Worm (Caenorhabditis elegans) whole organism, young adult: Measurements from ENCODE around the gene K06A4.10.

Experiments used
- F10E7.11 ChIP-seq: sonication (generic microtip); optimal IDR thresholded peaks from 2 replicates; lab custom pipeline; 2017; ENCODE audit warnings: mild to moderate bottlenecking, missing genetic modification characterization, moderate library complexity, missing compliant biosample characterization
- F22D6.2 ChIP-seq: sonication (generic microtip); optimal IDR thresholded peaks from 2 replicates; lab custom pipeline; 2016; ENCODE audit warnings: mild to moderate bottlenecking, missing genetic modification characterization, missing compliant biosample characterization
- F52B5.7 ChIP-seq: sonication (generic microtip); optimal IDR thresholded peaks from 2 replicates; lab custom pipeline; 2016; ENCODE audit warnings: mild to moderate bottlenecking, missing genetic modification characterization, missing compliant biosample characterization
- T07F8.4 ChIP-seq: sonication (generic microtip); optimal IDR thresholded peaks from 2 replicates; lab custom pipeline; 2016; ENCODE audit warnings: mild to moderate bottlenecking, missing genetic modification characterization, moderate library complexity, missing compliant biosample characterization
- T26A5.8 ChIP-seq: sonication (generic microtip); optimal IDR thresholded peaks from 2 replicates; lab custom pipeline; 2016; ENCODE audit warnings: missing genetic modification characterization, missing compliant biosample characterization
- Y53F4B.3 ChIP-seq: fragments of 200-800 bp; sonication (Bioruptor generic); IDR thresholded peaks from 2 replicates; pipeline ENCODE4 v1.3.6; 2022; ENCODE audit warnings: missing genetic modification reagents, missing genetic modification characterization, missing compliant biosample characterization
- Y56A3A.18 ChIP-seq: fragments of 200-800 bp; sonication (Bioruptor generic); IDR thresholded peaks from 2 replicates; pipeline ENCODE4 v1.3.6; 2022; ENCODE audit warnings: missing genetic modification reagents, missing genetic modification characterization, missing compliant biosample characterization
- Y79H2A.3 ChIP-seq: fragments of 200-800 bp; sonication (Bioruptor generic); conservative IDR thresholded peaks from 2 replicates; pipeline ENCODE4 v1.3.6; 2022; ENCODE audit warnings: missing genetic modification reagents, missing genetic modification characterization, missing compliant biosample characterization
- Y95B8A.8 ChIP-seq: fragments of 200-800 bp; sonication (Bioruptor generic); IDR thresholded peaks from 2 replicates; pipeline ENCODE4 v1.3.6; 2022; ENCODE audit warnings: missing genetic modification reagents, missing genetic modification characterization, missing compliant biosample characterization
- attf-3 ChIP-seq: fragments of 200-800 bp; sonication (Bioruptor generic); conservative IDR thresholded peaks from 2 replicates; pipeline ENCODE4 v1.3.6; 2022; ENCODE audit warnings: missing genetic modification reagents, missing genetic modification characterization, missing compliant biosample characterization
- attf-5 ChIP-seq: fragments of 200-800 bp; sonication (Bioruptor generic); optimal IDR thresholded peaks from 2 replicates; lab custom pipeline; 2018; ENCODE audit warnings: mild to moderate bottlenecking, missing genetic modification characterization, missing compliant biosample characterization
- attf-6 ChIP-seq: fragments of 200-800 bp; sonication (Bioruptor generic); IDR thresholded peaks from 2 replicates; pipeline ENCODE4 v1.3.6; 2022; ENCODE audit warnings: missing genetic modification reagents, missing genetic modification characterization, missing compliant biosample characterization
- bed-1 ChIP-seq: fragments of 200-800 bp; sonication (Bioruptor generic); IDR thresholded peaks from 2 replicates; pipeline ENCODE4 v1.3.6; 2022; ENCODE audit warnings: missing genetic modification reagents, missing genetic modification characterization, missing compliant biosample characterization
- ccch-3 ChIP-seq: fragments of 200-800 bp; sonication (Bioruptor generic); optimal IDR thresholded peaks from 2 replicates; lab custom pipeline; 2018; ENCODE audit warnings: mild to moderate bottlenecking, missing genetic modification characterization, missing compliant biosample characterization
- cebp-1 ChIP-seq, 2 experiments: fragments of 200-800 bp in 1 of 2; sonication (Bioruptor generic) in 1 of 2; sonication (generic microtip) in 1 of 2; IDR thresholded peaks in 1 of 2; optimal IDR thresholded peaks in 1 of 2; 2 replicates each; pipeline versions ENCODE4 v1.3.6 to Lab custom; 2017 to 2022; ENCODE audit warnings: missing compliant biosample characterization in 2 of 2, missing genetic modification characterization in 2 of 2, mild to moderate bottlenecking in 1 of 2, missing genetic modification reagents in 1 of 2, moderate library complexity in 1 of 2
- ceh-79 ChIP-seq: sonication (generic microtip); optimal IDR thresholded peaks from 2 replicates; lab custom pipeline; 2017; ENCODE audit warnings: mild to moderate bottlenecking, missing genetic modification characterization, missing compliant biosample characterization
- ceh-91 ChIP-seq: fragments of 200-800 bp; sonication (Bioruptor generic); IDR thresholded peaks from 2 replicates; pipeline ENCODE4 v1.3.6; 2022; ENCODE audit warnings: missing genetic modification reagents, missing genetic modification characterization, missing compliant biosample characterization
- ekl-4 ChIP-seq: fragments of 200-800 bp; sonication (Bioruptor generic); IDR thresholded peaks from 2 replicates; pipeline ENCODE4 v1.3.6; 2022; ENCODE audit warnings: missing genetic modification reagents, missing genetic modification characterization, missing compliant biosample characterization
- ets-4 ChIP-seq: fragments of 200-800 bp; sonication (Bioruptor generic); optimal IDR thresholded peaks from 2 replicates; lab custom pipeline; 2018; ENCODE audit warnings: mild to moderate bottlenecking, missing genetic modification characterization, missing compliant biosample characterization
- him-1 ChIP-seq: sonication (generic microtip); optimal IDR thresholded peaks from 2 replicates; lab custom pipeline; 2016; ENCODE audit warnings: missing genotype, missing genetic modification reagents, missing genetic modification characterization, missing compliant biosample characterization
- hmg-20 ChIP-seq: fragments of 200-800 bp; sonication (Bioruptor generic); IDR thresholded peaks from 2 replicates; pipeline ENCODE4 v1.3.6; 2022; ENCODE audit warnings: missing genetic modification reagents, missing genetic modification characterization, missing compliant biosample characterization
- lag-1 ChIP-seq: fragments of 200-800 bp; sonication (Bioruptor generic); IDR thresholded peaks from 2 replicates; pipeline ENCODE4 v1.3.6; 2022; ENCODE audit warnings: missing genetic modification reagents, missing genetic modification characterization, missing compliant biosample characterization
- mxl-1 ChIP-seq: sonication (generic microtip); optimal IDR thresholded peaks from 2 replicates; lab custom pipeline; 2016; ENCODE audit warnings: missing genetic modification characterization, missing compliant biosample characterization
- nfya-2 ChIP-seq: fragments of 200-800 bp; sonication (Bioruptor generic); IDR thresholded peaks from 2 replicates; pipeline ENCODE4 v1.3.6; 2022; ENCODE audit warnings: missing genetic modification reagents, missing genetic modification characterization, missing compliant biosample characterization
- nfyb-1 ChIP-seq: fragments of 200-800 bp; sonication (Bioruptor generic); IDR thresholded peaks from 2 replicates; pipeline ENCODE4 v1.3.6; 2022; ENCODE audit warnings: missing genetic modification reagents, missing genetic modification characterization, missing compliant biosample characterization
- nhr-120 ChIP-seq: fragments of 200-800 bp; sonication (Bioruptor generic); IDR thresholded peaks from 2 replicates; pipeline ENCODE4 v1.3.6; 2022; ENCODE audit warnings: missing genetic modification characterization, missing compliant biosample characterization
- nhr-179 ChIP-seq: sonication (generic microtip); optimal IDR thresholded peaks from 2 replicates; lab custom pipeline; 2016; ENCODE audit warnings: mild to moderate bottlenecking, missing genetic modification characterization, missing compliant biosample characterization
- nhr-80 ChIP-seq: sonication (generic microtip); optimal IDR thresholded peaks from 2 replicates; lab custom pipeline; 2016; ENCODE audit warnings: missing genetic modification characterization, missing compliant biosample characterization
- pbrm-1 ChIP-seq: fragments of 200-800 bp; sonication (Bioruptor generic); IDR thresholded peaks from 2 replicates; pipeline ENCODE4 v1.3.6; 2022; ENCODE audit warnings: missing genetic modification reagents, missing genetic modification characterization, missing compliant biosample characterization
- rcor-1 ChIP-seq: fragments of 200-800 bp; sonication (Bioruptor generic); IDR thresholded peaks from 2 replicates; pipeline ENCODE4 v1.3.6; 2022; ENCODE audit warnings: missing genetic modification reagents, missing genetic modification characterization, missing compliant biosample characterization
- rpc-1 ChIP-seq, 2 experiments: fragments of 150-350 bp in 1 of 2; sonication (generic microtip) in 1 of 2; optimal IDR thresholded peaks; 2 replicates each; lab custom pipeline; 2014 to 2018; ENCODE audit warnings: missing biosample characterization in 1 of 2, missing genetic modification characterization in 1 of 2, missing genetic modification reagents in 1 of 2, missing genotype in 1 of 2
- snpc-1.1 ChIP-seq: sonication (generic microtip); optimal IDR thresholded peaks from 2 replicates; lab custom pipeline; 2017; ENCODE audit warnings: missing genetic modification characterization, mild to moderate bottlenecking, missing compliant biosample characterization, antibody characterized with exemption, moderate library complexity, missing genotype, missing genetic modification reagents; ENCODE audit not compliant: insufficient read depth
- somi-1 ChIP-seq: fragments of 200-800 bp; sonication (Bioruptor generic); optimal IDR thresholded peaks from 2 replicates; lab custom pipeline; 2018; ENCODE audit warnings: mild to moderate bottlenecking, missing genetic modification characterization, missing compliant biosample characterization
- tbx-9 ChIP-seq: sonication (generic microtip); optimal IDR thresholded peaks from 2 replicates; lab custom pipeline; 2016; ENCODE audit warnings: borderline replicate concordance, missing genetic modification characterization, inconsistent platforms, missing compliant biosample characterization
- zim-3 ChIP-seq: sonication (generic microtip); optimal IDR thresholded peaks from 2 replicates; lab custom pipeline; 2017; ENCODE audit warnings: mild to moderate bottlenecking, missing genetic modification characterization, moderate library complexity, missing compliant biosample characterization
- ztf-25 ChIP-seq: fragments of 200-800 bp; sonication (Bioruptor generic); IDR thresholded peaks from 2 replicates; pipeline ENCODE4 v1.3.6; 2022; ENCODE audit warnings: missing genetic modification reagents, missing genetic modification characterization, missing compliant biosample characterization
- ztf-3 ChIP-seq: fragments of 200-800 bp; sonication (Bioruptor generic); optimal IDR thresholded peaks from 2 replicates; lab custom pipeline; 2018; ENCODE audit warnings: mild to moderate bottlenecking, missing genetic modification characterization, missing compliant biosample characterization
- ztf-6 ChIP-seq: fragments of 200-800 bp; sonication (Bioruptor generic); IDR thresholded peaks from 2 replicates; pipeline ENCODE4 v1.3.6; 2022; ENCODE audit warnings: missing genetic modification reagents, missing genetic modification characterization, missing compliant biosample characterization

Gene K06A4.10

ce11 chrV:9503152-9503817 is 13.7 kb upstream of the K06A4.10 start (continued):
- TF ChIP-seq snpc-1.1 (tag; lab: Kevin White, UChicago) (peak; percentile 88), F22D6.2 (peak; percentile 30), attf-5 (GFP tag; lab: Kevin White, UChicago) (peak; percentile 24), F52B5.7 (tag; lab: Kevin White, UChicago) (peak; percentile 43), ceh-91 (no peak), pbrm-1 (GFP tag; lab: Robert Waterston, UW) (peak; percentile 44; the same call in 1 of the 2 replicates), ztf-6 (GFP tag; lab: Robert Waterston, UW) (no peak), ets-4 (GFP tag; lab: Kevin White, UChicago) (peak; percentile 35), nhr-120 (GFP tag; lab: Robert Waterston, UW) (peak; percentile 92; the same call in 1 of the 2 replicates), bed-1 (GFP tag; lab: Robert Waterston, UW) (peak; percentile 64; the same call in 1 of the 2 replicates), ztf-25 (GFP tag; lab: Robert Waterston, UW) (0 out of 2 replicates have a peak, but pooled peaks have one; percentile 22), F10E7.11 (tag; lab: Kevin White, UChicago) (no peak), somi-1 (GFP tag; lab: Kevin White, UChicago) (peak; percentile 40)

DNA sequence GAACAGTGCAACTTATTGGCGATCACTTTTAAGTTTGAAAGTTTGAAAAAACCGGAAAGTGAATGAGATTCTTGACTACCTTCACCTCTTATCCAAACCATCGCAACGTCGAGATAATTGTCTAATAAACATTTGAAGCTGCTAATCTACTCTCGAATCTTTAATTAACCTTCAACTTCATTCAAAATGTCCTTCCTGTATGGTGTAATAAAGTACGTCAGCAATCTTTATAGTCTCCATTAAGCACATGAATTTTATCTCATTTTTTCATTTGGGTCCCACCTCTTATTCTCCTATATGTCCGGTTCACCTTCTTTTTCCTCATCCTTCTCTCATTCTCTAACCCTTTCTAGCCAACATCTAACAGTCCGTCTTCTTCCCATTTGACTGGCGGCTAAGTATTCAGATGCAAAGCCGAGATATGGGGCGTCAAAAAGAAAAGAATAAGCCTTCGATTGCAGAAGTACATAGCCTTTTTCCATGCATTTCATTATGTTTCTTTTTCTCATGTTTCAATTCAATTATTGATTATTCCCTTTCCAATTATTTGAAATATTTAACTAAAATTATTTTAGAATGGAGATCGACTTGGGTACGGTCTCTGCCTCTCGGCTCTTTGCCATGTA is 11.3 kb upstream of the K06A4.10 start, which contains the start of gene swt-5:
swt-5 (plus strand) TSS at position 576 of the 626 bp plus-strand sequence.
- TF ChIP-seq ceh-79 (no peak), ekl-4 (no peak), ztf-3 (GFP tag; lab: Kevin White, UChicago) (no peak), Y56A3A.18 (GFP tag; lab: Robert Waterston, UW) (no peak), cebp-1 (GFP tag; IDR thresholded peaks at IDR 0.05; lab: Robert Waterston, UW) (no peak), cebp-1 (tag; optimal IDR thresholded peaks at IDR 0.05; lab: Kevin White, UChicago) (no peak), nfyb-1 (GFP tag; lab: Robert Waterston, UW) (no peak), him-1 (no peak), nhr-179 (tag; lab: Kevin White, UChicago) (no peak), T07F8.4 (tag; lab: Kevin White, UChicago) (no peak)

- TF ChIP-seq attf-3 (GFP tag; lab: Robert Waterston, UW) (no peak), hmg-20 (GFP tag; lab: Robert Waterston, UW) (no peak), nhr-80 (tag; lab: Kevin White, UChicago) (no peak), ccch-3 (GFP tag; lab: Kevin White, UChicago) (no peak), ztf-3 (GFP tag; lab: Kevin White, UChicago) (no peak)
- TF ChIP-seq, all 124 proteins: peak for 0
Observed at ce11 chrV:9499295-9499694, 9.7 kb upstream of the K06A4.10 start.

DNA sequence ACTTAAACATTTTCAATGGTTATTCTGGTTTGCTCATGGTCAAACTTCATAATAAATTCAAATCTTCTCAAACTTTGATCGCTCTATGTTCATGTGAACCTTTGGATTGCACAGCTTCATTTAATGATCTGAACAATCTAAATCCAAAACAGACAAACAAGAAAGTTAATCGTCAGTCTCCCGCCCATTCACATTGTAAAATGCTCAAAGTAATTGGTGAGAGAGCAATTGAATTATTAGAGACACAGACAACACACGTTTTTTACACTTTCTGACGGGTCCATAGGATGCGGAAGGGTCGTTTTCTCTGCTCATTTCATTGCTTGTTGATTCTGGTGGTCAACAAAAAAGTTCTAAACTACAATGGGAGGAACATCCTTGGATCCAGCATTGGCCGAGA is 7.1 kb upstream of the K06A4.10 start, which contains the start of gene gsnl-1:
gsnl-1 (plus strand) TSS at position 301 of the 400 bp plus-strand sequence.
- no peak for TF ChIP-seq rcor-1 (GFP tag; lab: Robert Waterston, UW)
- TF ChIP-seq Y95B8A.8 (GFP tag; lab: Robert Waterston, UW) = no peak
- TF ChIP-seq attf-6 (GFP tag; lab: Robert Waterston, UW) = no peak
- no peak for TF ChIP-seq F52B5.7 (tag; lab: Kevin White, UChicago)
- no peak for TF ChIP-seq lag-1
- TF ChIP-seq tbx-9 (tag; lab: Kevin White, UChicago) = no peak
- no peak for TF ChIP-seq zim-3 (tag; lab: Kevin White, UChicago)
- TF ChIP-seq Y79H2A.3 (GFP tag; lab: Robert Waterston, UW) = no peak
- no peak for TF ChIP-seq attf-3 (GFP tag; lab: Robert Waterston, UW)
- no peak for TF ChIP-seq ztf-25 (GFP tag; lab: Robert Waterston, UW)
- TF ChIP-seq nfya-2 (GFP tag; lab: Robert Waterston, UW) = no peak
- TF ChIP-seq rpc-1 (optimal IDR thresholded peaks at IDR 0.05; lab: Kevin White, UChicago) = no peak
- TF ChIP-seq rpc-1 (tag; optimal IDR thresholded peaks at IDR 0.05; lab: Kevin White, UChicago) = no peak
- no peak for TF ChIP-seq Y53F4B.3 (GFP tag; lab: Robert Waterston, UW)
- TF ChIP-seq T26A5.8 (tag; lab: Kevin White, UChicago) = no peak
- TF ChIP-seq nfyb-1 (GFP tag; lab: Robert Waterston, UW) = no peak
- TF ChIP-seq mxl-1 (tag; lab: Kevin White, UChicago) = no peak
- no peak for TF ChIP-seq attf-5 (GFP tag; lab: Kevin White, UChicago)
